Fruit fly (Drosophila melanogaster): ENCODE results near the gene olf413.

The olf413 gene

DNA sequence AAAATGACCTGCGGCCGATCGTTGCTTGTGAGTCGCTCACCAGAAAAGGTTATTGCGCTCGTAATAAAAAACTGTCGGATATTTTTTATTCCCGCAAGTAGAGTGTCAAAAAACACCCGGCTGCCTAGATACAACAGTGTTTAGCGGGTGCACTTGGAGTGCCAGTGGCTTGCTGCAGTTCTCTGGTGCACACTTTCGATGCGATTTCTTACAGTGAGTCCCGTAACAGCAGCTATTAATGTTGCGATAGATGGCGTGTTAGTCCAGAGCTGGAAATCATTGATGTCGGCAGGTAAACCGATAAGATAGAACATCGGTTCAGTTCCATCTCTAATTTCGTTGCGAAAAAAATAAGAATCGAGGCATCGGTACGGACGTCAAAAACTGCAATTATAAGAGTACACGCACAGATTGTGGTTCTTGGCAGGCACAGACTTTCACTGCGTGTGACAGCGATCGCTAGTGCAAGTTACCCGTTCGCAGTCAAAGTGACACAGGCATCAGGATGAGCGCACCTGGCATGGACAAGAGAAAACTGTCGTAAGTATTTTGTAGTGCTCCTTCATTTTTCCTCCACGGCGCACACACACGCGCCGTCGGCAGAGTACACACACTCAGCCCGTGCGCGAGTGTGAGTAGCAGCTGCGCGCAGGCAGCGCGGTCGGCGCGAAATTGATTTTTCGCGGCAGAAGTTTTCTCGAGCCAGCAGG is 131.5 kb downstream of the olf413 start, which contains the start of gene Csp (continued):
- peak; percentile 22 for TF ChIP-seq CG18011 (GFP tag; optimal IDR thresholded peaks at IDR 0.05)
- no peak for TF ChIP-seq caup (GFP tag; optimal IDR thresholded peaks at IDR 0.05; ENCODE audit: severe bottlenecking)
- TF ChIP-seq CG18764 (GFP tag; optimal IDR thresholded peaks at IDR 0.05): no peak
- TF ChIP-seq D19A (tag; optimal IDR thresholded peaks at IDR 0.05): no peak
- no peak for TF ChIP-seq oc (tag; optimal IDR thresholded peaks at IDR 0.05)
- no peak for TF ChIP-seq CG14050 (GFP tag; IDR thresholded peaks at IDR 0.05)
- peak; percentile 21 for TF ChIP-seq CG8359 (GFP tag; optimal IDR thresholded peaks at IDR 0.05; ENCODE audit: borderline replicate concordance)
- TF ChIP-seq CG7745 (tag; optimal IDR thresholded peaks at IDR 0.05): no peak
- peak; percentile 81 for TF ChIP-seq abd-A (tag; optimal IDR thresholded peaks at IDR 0.05)
- no peak for TF ChIP-seq CG14667 (GFP tag; IDR thresholded peaks at IDR 0.05)
- TF ChIP-seq CG6175 (GFP tag; IDR thresholded peaks at IDR 0.05): no peak
- TF ChIP-seq CG4404 (GFP tag; IDR thresholded peaks at IDR 0.05): no peak
- TF ChIP-seq pnt (GFP tag; optimal IDR thresholded peaks at IDR 0.05): no peak
- TF ChIP-seq E2f1 (GFP tag; IDR thresholded peaks at IDR 0.05): no peak
- no peak for TF ChIP-seq Nf-YA (GFP tag; IDR thresholded peaks at IDR 0.05)
- no peak for TF ChIP-seq Dp (GFP tag; optimal IDR thresholded peaks at IDR 0.05)
- TF ChIP-seq luna (GFP tag; optimal IDR thresholded peaks at IDR 0.05): no peak
- no peak for TF ChIP-seq CG6272 (GFP tag; IDR thresholded peaks at IDR 0.05)
- TF ChIP-seq ara (GFP tag; IDR thresholded peaks at IDR 0.05): no peak
- TF ChIP-seq CG9727 (GFP tag; optimal IDR thresholded peaks at IDR 0.05): no peak
- TF ChIP-seq nom (GFP tag; optimal IDR thresholded peaks at IDR 0.05): peak; percentile 48
- TF ChIP-seq ac (GFP tag; optimal IDR thresholded peaks at IDR 0.05): peak; percentile 4
- TF ChIP-seq CG2129 (GFP tag; IDR thresholded peaks at IDR 0.05; ENCODE audit: partially characterized antibody): no peak
- peak; percentile 15 for TF ChIP-seq ind (GFP tag; optimal IDR thresholded peaks at IDR 0.05)
- TF ChIP-seq Fer1 (GFP tag; optimal IDR thresholded peaks at IDR 0.05): peak; percentile 44
- TF ChIP-seq H2.0 (GFP tag; IDR thresholded peaks at IDR 0.05): peak; percentile 11; the same call in 1 of the 2 replicates
- TF ChIP-seq her (GFP tag; optimal IDR thresholded peaks at IDR 0.05): peak; percentile 25
- TF ChIP-seq mirr (GFP tag; optimal IDR thresholded peaks at IDR 0.05): peak; percentile 48
- no peak for TF ChIP-seq ssp (GFP tag; IDR thresholded peaks at IDR 0.05)
- peak; percentile 16 for TF ChIP-seq CG12155 (GFP tag; optimal IDR thresholded peaks at IDR 0.05)
- TF ChIP-seq repo (GFP tag; optimal IDR thresholded peaks at IDR 0.05): no peak
- no peak for TF ChIP-seq CG9609 (GFP tag; optimal IDR thresholded peaks at IDR 0.05)
- TF ChIP-seq CG42726 (GFP tag; IDR thresholded peaks at IDR 0.05; ENCODE audit: partially characterized antibody): peak; percentile 26; the same call in 1 of the 2 replicates
- peak; percentile 18 for TF ChIP-seq Six4 (GFP tag; optimal IDR thresholded peaks at IDR 0.05)
- TF ChIP-seq CG2116 (GFP tag; optimal IDR thresholded peaks at IDR 0.05): peak; percentile 78
- TF ChIP-seq TFAM (GFP tag; optimal IDR thresholded peaks at IDR 0.05): no peak
- TF ChIP-seq chn (GFP tag; optimal IDR thresholded peaks at IDR 0.05): no peak
- 0 out of 2 replicates have a peak, but pooled peaks have one; percentile 13 for TF ChIP-seq al (GFP tag; IDR thresholded peaks at IDR 0.05)
- peak; percentile 91 for TF ChIP-seq zf30C (GFP tag; optimal IDR thresholded peaks at IDR 0.05)
- peak; percentile 10 for TF ChIP-seq Lhr (GFP tag; optimal IDR thresholded peaks at IDR 0.05)
- peak; percentile 32 for TF ChIP-seq CG5245 (GFP tag; optimal IDR thresholded peaks at IDR 0.05)
- TF ChIP-seq run (tag; optimal IDR thresholded peaks at IDR 0.05): peak; percentile 7
- TF ChIP-seq cad (GFP tag; optimal IDR thresholded peaks at IDR 0.05): no peak
- TF ChIP-seq unc-4 (GFP tag; IDR thresholded peaks at IDR 0.05; ENCODE audit: partially characterized antibody): peak; percentile 56
- TF ChIP-seq knrl (GFP tag; IDR thresholded peaks at IDR 0.05; ENCODE audit: partially characterized antibody): no peak
- TF ChIP-seq CG7786 (GFP tag; optimal IDR thresholded peaks at IDR 0.05): no peak
- no peak for TF ChIP-seq CG31388 (GFP tag; optimal IDR thresholded peaks at IDR 0.05)
- no peak for TF ChIP-seq gsb (GFP tag; IDR thresholded peaks at IDR 0.05)
- no peak for TF ChIP-seq CG8478 (optimal IDR thresholded peaks at IDR 0.05)
- TF ChIP-seq Dip2 (GFP tag; IDR thresholded peaks at IDR 0.05): no peak
